Fruit fly (Drosophila melanogaster) whole organism, wandering third instar larva: ENCODE measurements around the gene CG15635.

Experiments used
- CG9705 ChIP-seq: fragments of 200-800 bp; sonication (Bioruptor generic); optimal IDR thresholded peaks from 2 replicates; lab custom pipeline; 2018; ENCODE audit warnings: missing biosample characterization, mild to moderate bottlenecking, missing genetic modification characterization
- N ChIP-seq: fragments of >200 bp; optimal IDR thresholded peaks from 2 replicates; lab custom pipeline; 2018; ENCODE audit warnings: missing biosample characterization, missing external identifiers, missing genetic modification characterization

DNA sequence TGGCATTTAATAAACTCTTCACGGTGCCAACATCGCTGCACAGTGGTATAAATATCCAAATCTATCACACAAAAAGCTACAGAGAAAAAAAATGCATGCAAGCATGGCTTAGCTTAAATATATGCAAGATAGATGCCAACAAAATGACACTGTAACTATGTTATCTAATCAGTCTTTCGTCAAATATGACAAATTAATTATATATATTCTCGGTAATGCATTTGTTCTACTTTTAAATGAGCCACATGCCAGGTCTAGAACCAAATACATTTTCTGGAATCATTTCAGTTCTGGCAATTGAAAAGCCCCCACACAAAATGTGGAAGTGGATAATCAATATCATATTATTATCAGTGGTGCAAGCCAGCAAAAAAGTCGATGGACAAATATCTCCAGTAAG, 1.8 kb upstream of the CG15635 start, which contains the start of gene BG642163:
- TF ChIP-seq N (GFP tag; lab: Kevin White, UChicago) (no peak), CG9705 (GFP tag; lab: Kevin White, UChicago) (no peak)
